Fruit fly (Drosophila melanogaster) Kc167 (cell line): ENCODE data around the gene mor.

ENCODE experiments used
- Myc ChIP-seq: fragments of >200 bp; optimal IDR thresholded peaks from 2 replicates; lab custom pipeline; 2017; ENCODE audit warnings: missing external identifiers
- insv ChIP-seq: fragments of >200 bp; optimal IDR thresholded peaks from 3 replicates; lab custom pipeline; 2018; ENCODE audit warnings: missing external identifiers
- ttk ChIP-seq: sonication (Bioruptor generic); optimal IDR thresholded peaks from 2 replicates; lab custom pipeline; 2017; ENCODE audit warnings: missing external identifiers

DNA sequence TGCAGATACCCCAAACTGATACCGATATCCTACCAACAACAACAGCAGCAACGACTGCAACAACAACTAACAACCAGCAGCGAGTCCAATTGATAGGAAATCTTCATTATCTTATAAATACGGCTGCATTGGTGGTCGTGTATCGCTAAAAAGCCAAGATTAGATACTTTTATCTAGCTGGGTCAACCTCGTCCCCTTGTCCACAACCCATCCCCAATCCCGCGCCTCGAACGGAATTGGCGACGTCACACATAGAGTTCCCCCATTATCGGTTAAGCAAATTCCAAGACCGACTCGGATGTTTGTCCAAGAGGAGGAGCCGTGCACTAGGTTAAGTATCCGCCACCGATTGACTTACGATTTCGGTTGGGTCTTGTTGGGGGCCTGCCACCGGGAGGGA lies 35.6 kb upstream of the mor start:
- no peak for TF ChIP-seq ttk
- TF ChIP-seq Myc: no peak
- no peak for TF ChIP-seq insv (lab: Kevin White, UChicago)
